Worm (Caenorhabditis elegans) whole organism, early embryonic: ENCODE measurements around the gene lrpc-1.

Experiments used
- B0310.2 ChIP-seq: sonication (generic microtip); optimal IDR thresholded peaks from 2 replicates; lab custom pipeline; 2016; ENCODE audit warnings: mild to moderate bottlenecking, missing genetic modification characterization, missing compliant biosample characterization
- F13C5.2 ChIP-seq: sonication (generic microtip); optimal IDR thresholded peaks from 2 replicates; lab custom pipeline; 2017; ENCODE audit warnings: mild to moderate bottlenecking, missing genetic modification characterization, inconsistent platforms, missing compliant biosample characterization
- aly-1 ChIP-seq: sonication (generic microtip); optimal IDR thresholded peaks from 2 replicates; lab custom pipeline; 2016; ENCODE audit warnings: missing genetic modification characterization, missing compliant biosample characterization
- ama-1 ChIP-seq: fragments of 150-350 bp; optimal IDR thresholded peaks from 2 replicates; lab custom pipeline; 2014
- ceh-13 ChIP-seq: fragments of 200-800 bp; sonication (Bioruptor generic); optimal IDR thresholded peaks from 2 replicates; lab custom pipeline; 2018; ENCODE audit warnings: mild to moderate bottlenecking, missing genetic modification characterization, missing compliant biosample characterization
- ceh-36 ChIP-seq: sonication (generic microtip); optimal IDR thresholded peaks from 2 replicates; lab custom pipeline; 2016; ENCODE audit warnings: missing genetic modification characterization, inconsistent platforms, missing compliant biosample characterization
- ets-7 ChIP-seq: sonication (generic microtip); optimal IDR thresholded peaks from 2 replicates; lab custom pipeline; 2016; ENCODE audit warnings: missing genotype, missing genetic modification characterization, missing compliant biosample characterization
- flt-1 ChIP-seq: fragments of 200-800 bp; sonication (Bioruptor generic); IDR thresholded peaks from 2 replicates; pipeline ENCODE4 v1.3.6; 2022; ENCODE audit warnings: missing genetic modification characterization, missing compliant biosample characterization
- hmbx-1 ChIP-seq: sonication (generic microtip); optimal IDR thresholded peaks from 2 replicates; lab custom pipeline; 2016; ENCODE audit warnings: mild to moderate bottlenecking, missing genetic modification characterization, missing compliant biosample characterization
- hmg-4 ChIP-seq: fragments of 200-800 bp; sonication (Bioruptor generic); optimal IDR thresholded peaks from 2 replicates; lab custom pipeline; 2018; ENCODE audit warnings: mild to moderate bottlenecking, missing genetic modification characterization, missing compliant biosample characterization
- hnd-1 ChIP-seq: sonication (generic microtip); optimal IDR thresholded peaks from 2 replicates; lab custom pipeline; 2016; ENCODE audit warnings: missing genetic modification characterization, missing compliant biosample characterization
- pes-1 ChIP-seq: fragments of 200-800 bp; sonication (Bioruptor generic); IDR thresholded peaks from 2 replicates; pipeline ENCODE4 v1.3.6; 2022; ENCODE audit warnings: missing genetic modification reagents, missing genetic modification characterization, missing compliant biosample characterization
- scrt-1 ChIP-seq: fragments of 200-800 bp; sonication (Bioruptor generic); IDR thresholded peaks from 2 replicates; pipeline ENCODE4 v1.3.6; 2022; ENCODE audit warnings: missing genetic modification characterization, missing compliant biosample characterization
- sea-1 ChIP-seq: fragments of 200-800 bp; sonication (Bioruptor generic); conservative IDR thresholded peaks from 2 replicates; pipeline ENCODE4 v1.3.6; 2022; ENCODE audit warnings: missing genetic modification characterization, missing compliant biosample characterization
- tbx-11 ChIP-seq: fragments of 200-800 bp; sonication (Bioruptor generic); IDR thresholded peaks from 2 replicates; pipeline ENCODE4 v1.3.6; 2022; ENCODE audit warnings: missing genetic modification characterization, missing compliant biosample characterization
- tbx-37 ChIP-seq: fragments of 200-800 bp; sonication (Bioruptor generic); conservative IDR thresholded peaks from 2 replicates; pipeline ENCODE4 v1.3.6; 2022; ENCODE audit warnings: missing genetic modification reagents, missing genetic modification characterization, missing compliant biosample characterization
- tra-4 ChIP-seq: sonication (generic microtip); optimal IDR thresholded peaks from 2 replicates; lab custom pipeline; 2017; ENCODE audit warnings: missing genetic modification characterization, missing compliant biosample characterization

Gene lrpc-1

DNA sequence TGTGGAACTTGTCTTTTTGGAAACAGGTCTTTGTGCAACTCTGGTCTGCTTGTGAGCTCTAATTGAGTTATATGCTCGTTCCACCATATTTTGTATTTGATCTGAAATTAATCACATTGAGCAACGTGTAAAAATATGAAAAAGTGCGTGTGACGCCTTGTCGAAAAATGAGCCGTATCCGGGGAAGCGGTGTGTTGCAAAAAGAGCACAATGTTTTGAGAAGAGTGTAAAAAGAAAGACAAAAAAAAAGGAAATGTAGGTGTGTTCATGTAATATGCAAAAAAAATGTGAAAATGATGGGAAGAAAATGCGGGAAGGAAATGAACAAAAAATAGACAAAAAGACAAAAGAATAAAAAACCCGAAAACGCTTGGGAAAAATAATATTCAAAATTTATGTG is 17.8 kb upstream of the lrpc-1 start, which contains the start of gene acy-4:
Gene acy-4 (minus strand): TSS at position 101 of the 400 bp plus-strand sequence.
- no peak for TF ChIP-seq hmbx-1 (tag; lab: Kevin White, UChicago)
- TF ChIP-seq aly-1: no peak
- no peak for TF ChIP-seq flt-1 (GFP tag; lab: Robert Waterston, UW)
- no peak for TF ChIP-seq tbx-37 (GFP tag; lab: Robert Waterston, UW)
- no peak for TF ChIP-seq pes-1 (GFP tag; lab: Robert Waterston, UW)
- TF ChIP-seq ama-1 (lab: Kevin White, UChicago): no peak
- no peak for TF ChIP-seq ets-7 (tag; lab: Kevin White, UChicago)
- TF ChIP-seq ceh-36: no peak
- TF ChIP-seq hmg-4 (GFP tag; lab: Kevin White, UChicago): no peak

DNA sequence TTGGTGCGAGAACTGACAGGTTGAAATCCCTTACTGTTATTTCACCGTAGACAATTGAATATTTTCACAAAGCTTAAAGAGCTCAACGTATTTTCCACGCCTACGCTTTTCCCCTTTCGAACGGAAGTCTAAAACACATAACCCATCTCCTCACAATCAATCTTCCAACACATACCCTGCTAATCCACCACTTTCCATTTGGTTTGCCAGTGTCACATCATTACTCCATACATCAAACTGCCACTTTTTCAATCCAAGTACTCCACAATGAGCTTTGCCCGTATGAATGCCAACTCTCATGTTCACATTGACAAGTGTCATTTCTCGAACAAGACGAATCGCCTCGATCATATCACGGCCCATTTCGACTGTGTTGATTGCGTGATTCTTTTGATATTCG is 15.0 kb upstream of the lrpc-1 start:
- TF ChIP-seq tbx-11 (GFP tag; lab: Robert Waterston, UW): no peak

DNA sequence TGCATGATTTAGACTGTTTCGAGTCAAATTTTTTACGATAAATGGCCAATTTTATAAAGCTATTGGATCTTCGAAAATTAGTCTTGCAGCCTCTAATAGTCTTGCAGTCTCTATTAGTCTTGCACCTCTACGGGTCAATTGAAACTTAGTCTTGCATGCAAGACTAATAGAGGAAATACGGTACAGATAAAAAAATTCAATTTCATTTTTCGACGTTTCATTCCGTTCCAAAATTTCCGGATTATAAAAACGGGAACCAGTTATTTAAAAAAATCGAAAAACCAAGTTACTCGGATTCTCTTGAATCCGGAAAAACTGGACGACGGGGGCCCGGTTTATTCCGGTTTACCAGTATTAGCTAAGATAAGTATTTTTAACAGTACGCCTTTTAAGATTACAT is 8.4 kb upstream of the lrpc-1 start, which contains the start of gene M03E7.1:
Gene M03E7.1 (plus strand): TSS at position 301 of the 400 bp plus-strand sequence.
- no peak for TF ChIP-seq tbx-37 (GFP tag; lab: Robert Waterston, UW)

DNA sequence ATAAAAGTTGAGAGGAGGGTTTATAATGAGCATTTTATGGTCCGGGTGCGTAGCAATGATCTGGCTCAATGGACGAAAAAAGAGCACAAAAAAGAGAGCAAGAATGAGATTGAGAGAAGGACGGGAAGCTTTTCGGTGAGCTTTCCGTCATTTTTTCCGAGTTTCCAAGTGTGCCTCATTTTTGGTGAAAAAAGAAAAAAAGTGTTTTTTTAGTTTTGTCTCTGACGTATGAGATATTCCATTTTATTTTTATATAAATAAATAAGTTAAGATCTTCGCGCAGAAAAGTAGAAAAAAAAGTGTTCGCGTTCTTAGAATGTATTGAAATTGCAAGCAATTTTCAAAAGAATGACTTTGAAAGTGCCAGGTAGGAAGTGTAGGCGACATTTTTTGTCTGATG is 7.0 kb upstream of the lrpc-1 start, which contains the start of gene memb-2:
Gene memb-2 (minus strand): TSS at position 101 of the 400 bp plus-strand sequence.
- no peak for TF ChIP-seq hmg-4 (GFP tag; lab: Kevin White, UChicago)
- TF ChIP-seq ama-1 (lab: Kevin White, UChicago): no peak
- no peak for TF ChIP-seq aly-1
- no peak for TF ChIP-seq flt-1 (GFP tag; lab: Robert Waterston, UW)
- TF ChIP-seq scrt-1 (GFP tag; lab: Robert Waterston, UW): no peak
- TF ChIP-seq ceh-36: no peak
- TF ChIP-seq pes-1 (GFP tag; lab: Robert Waterston, UW): no peak
- TF ChIP-seq tbx-11 (GFP tag; lab: Robert Waterston, UW): no peak
- no peak for TF ChIP-seq tbx-37 (GFP tag; lab: Robert Waterston, UW)
- TF ChIP-seq F13C5.2 (tag; lab: Kevin White, UChicago): no peak
- TF ChIP-seq tra-4 (tag; lab: Kevin White, UChicago): no peak
- no peak for TF ChIP-seq ceh-13 (GFP tag; lab: Kevin White, UChicago)
- no peak for TF ChIP-seq ets-7 (tag; lab: Kevin White, UChicago)

DNA sequence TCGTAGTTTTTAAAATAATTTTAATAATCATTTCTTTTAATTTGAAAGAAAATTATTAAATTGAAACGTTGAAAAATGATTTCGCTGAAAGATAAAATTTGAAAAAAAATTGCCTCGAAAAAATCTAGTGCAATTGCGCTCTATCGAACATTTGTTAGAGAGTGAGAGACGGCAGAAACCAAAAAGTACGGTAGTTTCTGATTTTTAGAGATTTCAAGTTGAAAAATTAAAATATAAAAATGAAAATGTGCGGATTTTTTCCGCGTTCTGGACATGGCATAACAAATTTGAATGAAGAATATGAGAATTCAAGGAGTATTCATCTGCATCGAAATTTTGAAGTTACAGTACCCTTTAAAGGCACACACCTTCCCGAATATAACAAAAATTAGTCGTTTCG is 6.4 kb upstream of the lrpc-1 start:
- TF ChIP-seq tra-4 (tag; lab: Kevin White, UChicago): no peak
- no peak for TF ChIP-seq tbx-37 (GFP tag; lab: Robert Waterston, UW)
- no peak for TF ChIP-seq ceh-36
- no peak for TF ChIP-seq flt-1 (GFP tag; lab: Robert Waterston, UW)
- TF ChIP-seq pes-1 (GFP tag; lab: Robert Waterston, UW): no peak
- TF ChIP-seq ets-7 (tag; lab: Kevin White, UChicago): no peak

DNA sequence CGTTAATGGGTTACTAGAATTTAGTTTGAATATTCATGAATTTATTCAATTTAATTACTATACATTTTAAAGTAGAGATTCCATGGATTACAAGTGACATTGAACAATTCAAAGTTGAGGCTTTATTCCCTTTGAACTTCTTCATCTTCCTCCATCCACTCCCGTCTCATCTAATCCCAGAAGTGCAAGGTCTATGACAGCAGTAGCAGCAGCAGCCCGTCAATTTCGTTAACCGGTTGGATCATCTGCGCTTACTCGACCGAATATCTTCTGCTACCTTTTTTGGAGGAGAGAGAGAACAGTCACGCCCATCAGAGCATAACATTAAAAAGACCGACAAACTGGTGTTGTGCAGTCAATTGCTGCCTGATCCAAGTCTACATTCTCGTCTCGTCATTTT is 4.3 kb upstream of the lrpc-1 start, which contains the start of gene M03E7.2:
Gene M03E7.2 (plus strand): TSS at position 301 of the 400 bp plus-strand sequence.
- TF ChIP-seq ceh-36: no peak
- no peak for TF ChIP-seq scrt-1 (GFP tag; lab: Robert Waterston, UW)
- no peak for TF ChIP-seq B0310.2
- TF ChIP-seq tbx-11 (GFP tag; lab: Robert Waterston, UW): no peak
- no peak for TF ChIP-seq F13C5.2 (tag; lab: Kevin White, UChicago)
- TF ChIP-seq hnd-1 (tag; lab: Kevin White, UChicago): no peak
- TF ChIP-seq pes-1 (GFP tag; lab: Robert Waterston, UW): no peak
- no peak for TF ChIP-seq hmbx-1 (tag; lab: Kevin White, UChicago)
- TF ChIP-seq tra-4 (tag; lab: Kevin White, UChicago): no peak
- TF ChIP-seq tbx-37 (GFP tag; lab: Robert Waterston, UW): no peak
- no peak for TF ChIP-seq flt-1 (GFP tag; lab: Robert Waterston, UW)
- TF ChIP-seq hmg-4 (GFP tag; lab: Kevin White, UChicago): no peak
- no peak for TF ChIP-seq ama-1 (lab: Kevin White, UChicago)
- no peak for TF ChIP-seq ceh-13 (GFP tag; lab: Kevin White, UChicago)
- TF ChIP-seq ets-7 (tag; lab: Kevin White, UChicago): no peak
- TF ChIP-seq aly-1: no peak
- TF ChIP-seq sea-1: no peak

DNA sequence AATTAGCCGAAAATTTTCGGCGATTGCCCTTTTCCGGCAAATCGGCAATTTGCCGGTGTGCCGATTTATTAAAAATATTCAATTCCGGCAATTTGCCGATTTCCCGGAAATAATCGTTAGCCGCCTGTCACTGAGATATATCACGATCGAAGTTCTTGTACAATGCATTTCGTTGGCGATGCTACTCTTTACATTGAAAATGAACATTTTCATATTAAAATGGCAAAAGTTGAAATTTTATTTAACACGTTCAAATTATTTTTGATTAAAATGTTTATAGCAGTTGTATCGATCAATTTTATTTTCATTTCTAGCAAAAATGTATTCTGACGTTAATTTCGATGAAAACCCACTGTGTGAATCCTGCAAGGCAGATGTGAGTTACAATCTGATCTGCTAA is 1.7 kb upstream of the lrpc-1 start, which contains the start of gene M03E7.3:
Gene M03E7.3 (plus strand): TSS at position 301 of the 400 bp plus-strand sequence.
- TF ChIP-seq ceh-13 (GFP tag; lab: Kevin White, UChicago) (no peak), ceh-36 (no peak), B0310.2 (no peak), flt-1 (GFP tag; lab: Robert Waterston, UW) (no peak), hmbx-1 (tag; lab: Kevin White, UChicago) (no peak), hmg-4 (GFP tag; lab: Kevin White, UChicago) (no peak), ets-7 (tag; lab: Kevin White, UChicago) (no peak), ama-1 (lab: Kevin White, UChicago) (no peak), tbx-37 (GFP tag; lab: Robert Waterston, UW) (no peak), scrt-1 (GFP tag; lab: Robert Waterston, UW) (no peak), aly-1 (no peak), F13C5.2 (tag; lab: Kevin White, UChicago) (no peak), tbx-11 (GFP tag; lab: Robert Waterston, UW) (no peak), hnd-1 (tag; lab: Kevin White, UChicago) (no peak), sea-1 (no peak), pes-1 (GFP tag; lab: Robert Waterston, UW) (no peak), tra-4 (tag; lab: Kevin White, UChicago) (no peak)

DNA sequence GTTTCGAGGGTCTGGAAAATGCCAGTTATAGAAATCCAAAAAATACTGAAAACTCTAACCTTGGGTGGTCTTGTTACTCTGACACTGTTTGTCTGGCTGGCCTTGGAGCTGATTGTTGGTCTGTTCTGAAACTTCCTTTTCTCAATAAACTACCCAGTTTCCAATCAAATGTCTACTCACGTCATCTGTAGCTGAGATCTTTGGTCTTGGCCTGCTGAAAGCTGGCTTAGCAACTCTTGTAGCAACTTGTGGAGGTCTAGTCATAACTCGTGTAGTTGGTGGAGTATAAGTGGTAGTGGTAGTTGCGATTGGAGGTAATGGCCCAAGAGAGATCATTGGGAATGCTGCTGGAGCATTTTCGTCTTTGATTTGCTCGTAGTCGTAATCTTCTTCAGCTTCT is 2.8 kb downstream of the lrpc-1 start:
- TF ChIP-seq B0310.2 (no peak), scrt-1 (GFP tag; lab: Robert Waterston, UW) (no peak), tra-4 (tag; lab: Kevin White, UChicago) (no peak), flt-1 (GFP tag; lab: Robert Waterston, UW) (no peak), tbx-37 (GFP tag; lab: Robert Waterston, UW) (no peak), tbx-11 (GFP tag; lab: Robert Waterston, UW) (no peak), ama-1 (lab: Kevin White, UChicago) (no peak), hmbx-1 (tag; lab: Kevin White, UChicago) (no peak), hnd-1 (tag; lab: Kevin White, UChicago) (no peak)
